Fruit fly (Drosophila melanogaster) whole organism, embryonic: ENCODE data around the gene Cyp4ac2.

ENCODE experiments used
- Awh ChIP-seq: fragments of 200-800 bp; sonication (Bioruptor generic); IDR thresholded peaks from 2 replicates; pipeline ENCODE4, ENCODE4 v1.3.6; 2022; ENCODE audit warnings: missing biosample characterization, missing genetic modification characterization
- B-H1 ChIP-seq: fragments of 200-800 bp; sonication (Bioruptor generic); IDR thresholded peaks from 3 replicates; pipeline ENCODE4 v1.3.6; 2022; ENCODE audit warnings: missing biosample characterization, missing genetic modification characterization
- B-H2 ChIP-seq: fragments of 200-800 bp; sonication (Bioruptor generic); optimal IDR thresholded peaks from 2 replicates; lab custom pipeline; 2018; ENCODE audit warnings: missing biosample characterization, mild to moderate bottlenecking, missing genetic modification characterization
- C15 ChIP-seq: fragments of 200-800 bp; sonication (Bioruptor generic); IDR thresholded peaks from 3 replicates; pipeline ENCODE4 v1.3.6; 2022; ENCODE audit warnings: missing biosample characterization, missing genetic modification characterization
- CG10462 ChIP-seq: fragments of 200-800 bp; sonication (Bioruptor generic); optimal IDR thresholded peaks from 2 replicates; lab custom pipeline; 2016; ENCODE audit warnings: missing biosample characterization, missing genetic modification characterization
- CG11456 ChIP-seq: fragments of 200-800 bp; sonication (Bioruptor generic); IDR thresholded peaks from 3 replicates; pipeline ENCODE4 v1.3.6; 2022; ENCODE audit warnings: missing biosample characterization, missing genetic modification characterization
- CG11695 ChIP-seq: fragments of 200-800 bp; sonication (Bioruptor generic); IDR thresholded peaks from 3 replicates; pipeline ENCODE4 v1.3.6; 2022; ENCODE audit warnings: missing biosample characterization, missing genetic modification characterization
- CG12219 ChIP-seq: fragments of 200-800 bp; sonication (Bioruptor generic); optimal IDR thresholded peaks from 3 replicates; lab custom pipeline; 2018; ENCODE audit warnings: missing biosample characterization, mild to moderate bottlenecking, missing genetic modification characterization
- CG12942 ChIP-seq: fragments of 200-800 bp; sonication (Bioruptor generic); optimal IDR thresholded peaks from 3 replicates; lab custom pipeline; 2016; ENCODE audit warnings: missing biosample characterization, missing genetic modification characterization
- CG13624 ChIP-seq: fragments of 200-800 bp; sonication (Bioruptor generic); optimal IDR thresholded peaks from 2 replicates; lab custom pipeline; 2016; ENCODE audit warnings: missing biosample characterization, missing genetic modification characterization
- CG13894 ChIP-seq: fragments of 200-800 bp; sonication (Bioruptor generic); optimal IDR thresholded peaks from 3 replicates; lab custom pipeline; 2018; ENCODE audit warnings: missing biosample characterization, mild to moderate bottlenecking, missing genetic modification characterization, moderate library complexity
- CG1832 ChIP-seq: fragments of 200-800 bp; sonication (Bioruptor generic); optimal IDR thresholded peaks from 2 replicates; lab custom pipeline; 2017; ENCODE audit warnings: missing biosample characterization, mild to moderate bottlenecking, missing genetic modification characterization, inconsistent platforms
- CG31388 ChIP-seq: fragments of 200-800 bp; sonication (Bioruptor generic); optimal IDR thresholded peaks from 2 replicates; lab custom pipeline; 2016; ENCODE audit warnings: missing biosample characterization, missing genetic modification characterization
- CG31441 ChIP-seq: fragments of 200-800 bp; sonication (Bioruptor generic); IDR thresholded peaks from 2 replicates; pipeline ENCODE4 v1.3.6; 2022; ENCODE audit warnings: missing biosample characterization, missing genetic modification characterization
- CG33213 ChIP-seq: fragments of 200-800 bp; sonication (Bioruptor generic); optimal IDR thresholded peaks from 3 replicates; lab custom pipeline; 2016; ENCODE audit warnings: missing biosample characterization, missing genetic modification characterization
- CG6683 ChIP-seq: fragments of 200-800 bp; sonication (Bioruptor generic); optimal IDR thresholded peaks from 2 replicates; lab custom pipeline; 2017; ENCODE audit warnings: missing biosample characterization, mild to moderate bottlenecking, missing genetic modification characterization, missing genetic modification reagents
- CG7556 ChIP-seq: fragments of 200-800 bp; sonication (Bioruptor generic); optimal IDR thresholded peaks from 2 replicates; lab custom pipeline; 2017; ENCODE audit warnings: missing biosample characterization, mild to moderate bottlenecking, missing genetic modification characterization
- CG7839 ChIP-seq: fragments of 200-800 bp; sonication (Bioruptor generic); optimal IDR thresholded peaks from 3 replicates; lab custom pipeline; 2018; ENCODE audit warnings: missing biosample characterization, mild to moderate bottlenecking, missing genetic modification characterization, moderate library complexity
- CG7928 ChIP-seq: fragments of 200-800 bp; sonication (Bioruptor generic); optimal IDR thresholded peaks from 2 replicates; lab custom pipeline; 2017; ENCODE audit warnings: missing biosample characterization, mild to moderate bottlenecking, missing genetic modification characterization
- CG8290 ChIP-seq, 3 experiments: fragments of 200-800 bp; sonication (Bioruptor generic); optimal IDR thresholded peaks; 2 replicates each; lab custom pipeline; 2016 to 2019; ENCODE audit warnings: missing biosample characterization in 3 of 3, missing genetic modification characterization in 3 of 3, mild to moderate bottlenecking in 2 of 3, moderate library complexity in 1 of 3
- CG8359 ChIP-seq: fragments of 200-800 bp; sonication (Bioruptor generic); optimal IDR thresholded peaks from 2 replicates; lab custom pipeline; 2017; ENCODE audit warnings: missing biosample characterization, mild to moderate bottlenecking, missing genetic modification characterization, borderline replicate concordance
- CG9932 ChIP-seq: fragments of 200-800 bp; sonication (Bioruptor generic); IDR thresholded peaks from 2 replicates; pipeline ENCODE4 v1.3.6; 2022; ENCODE audit warnings: missing biosample characterization, missing genetic modification characterization
- D ChIP-seq, 2 experiments: fragments of 200-800 bp in 1 of 2; fragments of >200 bp in 1 of 2; sonication (Bioruptor generic) in 1 of 2; optimal IDR thresholded peaks; 2 replicates in 1 of 2; 3 replicates in 1 of 2; lab custom pipeline; 2017; ENCODE audit warnings: mild to moderate bottlenecking in 1 of 2, missing biosample characterization in 1 of 2, missing genetic modification characterization in 1 of 2, missing genetic modification reagents in 1 of 2
- D19A ChIP-seq: fragments of 200-800 bp; optimal IDR thresholded peaks from 3 replicates; lab custom pipeline; 2019; ENCODE audit warnings: missing biosample characterization, mild to moderate bottlenecking, missing genetic modification characterization, moderate library complexity
- Elba2 ChIP-seq: fragments of 200-800 bp; sonication (Bioruptor generic); optimal IDR thresholded peaks from 3 replicates; lab custom pipeline; 2016; ENCODE audit warnings: missing biosample characterization, missing genetic modification characterization
- Mrtf ChIP-seq: fragments of 200-800 bp; sonication (Bioruptor generic); IDR thresholded peaks from 3 replicates; pipeline ENCODE4 v1.3.6; 2022; ENCODE audit warnings: missing biosample characterization, missing genetic modification characterization
- Nf-YB ChIP-seq: fragments of 200-800 bp; sonication (Bioruptor generic); optimal IDR thresholded peaks from 3 replicates; lab custom pipeline; 2019; ENCODE audit warnings: missing biosample characterization, mild to moderate bottlenecking, missing genetic modification characterization, moderate library complexity
- Ptx1 ChIP-seq: fragments of 200-800 bp; sonication (Bioruptor generic); IDR thresholded peaks from 2 replicates; pipeline ENCODE4 v1.3.6; 2022; ENCODE audit warnings: missing biosample characterization, missing genetic modification characterization
- Rx ChIP-seq: fragments of 200-800 bp; sonication (Bioruptor generic); IDR thresholded peaks from 2 replicates; pipeline ENCODE4 v1.3.6; 2022; ENCODE audit warnings: missing biosample characterization, missing genetic modification characterization
- bsh ChIP-seq, 2 experiments: fragments of 200-800 bp; sonication (Bioruptor generic); optimal IDR thresholded peaks; 2 replicates each; lab custom pipeline; 2017 to 2018; ENCODE audit warnings: mild to moderate bottlenecking in 2 of 2, missing biosample characterization in 2 of 2, missing genetic modification characterization in 2 of 2, moderate library complexity in 1 of 2
- cas ChIP-seq: fragments of 200-800 bp; sonication (Bioruptor generic); IDR thresholded peaks from 2 replicates; pipeline ENCODE4 v1.3.6; 2022; ENCODE audit warnings: missing biosample characterization, missing genetic modification characterization
- dm ChIP-seq: fragments of 200-800 bp; sonication (Bioruptor generic); optimal IDR thresholded peaks from 3 replicates; lab custom pipeline; 2016; ENCODE audit warnings: missing biosample characterization, missing genetic modification characterization
- ems ChIP-seq: fragments of 200-800 bp; sonication (Bioruptor generic); optimal IDR thresholded peaks from 3 replicates; lab custom pipeline; 2016; ENCODE audit warnings: missing biosample characterization, missing genetic modification characterization
- exex ChIP-seq: fragments of 200-800 bp; sonication (Bioruptor generic); optimal IDR thresholded peaks from 4 replicates; lab custom pipeline; 2018; ENCODE audit warnings: missing biosample characterization, mild to moderate bottlenecking, missing genetic modification characterization, moderate library complexity
- fd64A ChIP-seq: fragments of 200-800 bp; sonication (Bioruptor generic); optimal IDR thresholded peaks from 3 replicates; lab custom pipeline; 2018; ENCODE audit warnings: missing biosample characterization, mild to moderate bottlenecking, missing genetic modification characterization
- hkb ChIP-seq, 2 experiments: fragments of 200-800 bp in 1 of 2; fragments of >200 bp in 1 of 2; sonication (Bioruptor generic) in 1 of 2; IDR thresholded peaks in 1 of 2; optimal IDR thresholded peaks in 1 of 2; 2 replicates each; pipeline versions ENCODE4 v1.3.6 to Lab custom; 2017 to 2022; ENCODE audit warnings: missing biosample characterization in 1 of 2, missing genetic modification characterization in 1 of 2
- jumu ChIP-seq: fragments of 200-800 bp; sonication (Bioruptor generic); optimal IDR thresholded peaks from 3 replicates; lab custom pipeline; 2016; ENCODE audit warnings: missing biosample characterization, missing genetic modification characterization
- lov ChIP-seq, 2 experiments: fragments of 200-800 bp in 1 of 2; fragments of >200 bp in 1 of 2; sonication (Bioruptor generic) in 1 of 2; IDR thresholded peaks in 1 of 2; optimal IDR thresholded peaks in 1 of 2; 2 replicates in 1 of 2; 3 replicates in 1 of 2; pipeline versions ENCODE4 v1.3.6 to Lab custom; 2017 to 2022; ENCODE audit warnings: missing biosample characterization in 1 of 2, missing genetic modification characterization in 1 of 2
- maf-S ChIP-seq: fragments of 200-800 bp; sonication (Bioruptor generic); optimal IDR thresholded peaks from 2 replicates; lab custom pipeline; 2016; ENCODE audit warnings: missing biosample characterization, missing genetic modification characterization
- phol ChIP-seq: fragments of 200-800 bp; sonication (Bioruptor generic); optimal IDR thresholded peaks from 3 replicates; lab custom pipeline; 2018; ENCODE audit warnings: missing biosample characterization, mild to moderate bottlenecking, missing genetic modification characterization, moderate library complexity
- pros ChIP-seq: fragments of 200-800 bp; sonication (Bioruptor generic); optimal IDR thresholded peaks from 3 replicates; lab custom pipeline; 2019; ENCODE audit warnings: missing biosample characterization, mild to moderate bottlenecking, missing genetic modification characterization, moderate library complexity
- run ChIP-seq: fragments of 200-800 bp; sonication (Bioruptor generic); optimal IDR thresholded peaks from 3 replicates; lab custom pipeline; 2018; ENCODE audit warnings: missing biosample characterization, mild to moderate bottlenecking, missing genetic modification characterization
- sc ChIP-seq, 3 experiments: fragments of >200 bp in 2 of 3; fragments of 200-800 bp in 1 of 3; sonication (Bioruptor generic) in 1 of 3; optimal IDR thresholded peaks; 2 replicates in 2 of 3; 3 replicates in 1 of 3; lab custom pipeline; 2017; ENCODE audit warnings: mild to moderate bottlenecking in 1 of 3, missing biosample characterization in 1 of 3, missing genetic modification characterization in 1 of 3, missing genetic modification reagents in 1 of 3
- sna ChIP-seq: fragments of 200-800 bp; sonication (Bioruptor generic); IDR thresholded peaks from 2 replicates; pipeline ENCODE4 v1.3.6; 2022; ENCODE audit warnings: missing biosample characterization, missing genetic modification characterization; ENCODE audit not compliant: partially characterized antibody
- tx ChIP-seq: fragments of 200-800 bp; sonication (Bioruptor generic); optimal IDR thresholded peaks from 2 replicates; lab custom pipeline; 2016; ENCODE audit warnings: missing biosample characterization, missing genetic modification characterization
- unpg ChIP-seq: fragments of 200-800 bp; sonication (Bioruptor generic); optimal IDR thresholded peaks from 3 replicates; lab custom pipeline; 2018; ENCODE audit warnings: missing biosample characterization, mild to moderate bottlenecking, missing genetic modification characterization, moderate library complexity
- zen ChIP-seq: fragments of 200-800 bp; sonication (Bioruptor generic); optimal IDR thresholded peaks from 3 replicates; lab custom pipeline; 2018; ENCODE audit warnings: missing biosample characterization, mild to moderate bottlenecking, missing genetic modification characterization, moderate library complexity
- zfh2 ChIP-seq: fragments of 200-800 bp; sonication (Bioruptor generic); optimal IDR thresholded peaks from 2 replicates; lab custom pipeline; 2016; ENCODE audit warnings: missing biosample characterization, missing genetic modification characterization

The Cyp4ac2 gene

dm6 chr2L:5224724-5225319 is 41.4 kb upstream of the Cyp4ac2 start:
- TF ChIP-seq maf-S (GFP tag; lab: Kevin White, UChicago) = no peak
- no peak for TF ChIP-seq zfh2 (GFP tag; lab: Kevin White, UChicago)
- no peak for TF ChIP-seq cas (GFP tag; lab: Robert Waterston, UW)
- TF ChIP-seq exex (tag; lab: Kevin White, UChicago) = peak; percentile 95
- TF ChIP-seq Mrtf (GFP tag; lab: Robert Waterston, UW) = 0 out of 3 replicates have a peak, but pooled peaks have one; percentile 37
- TF ChIP-seq dm = no peak
- no peak for TF ChIP-seq CG10462 (GFP tag; lab: Kevin White, UChicago)
- peak; percentile 7 for TF ChIP-seq unpg (GFP tag; lab: Kevin White, UChicago)
- TF ChIP-seq jumu (GFP tag; lab: Kevin White, UChicago) = no peak
- TF ChIP-seq tx (GFP tag; lab: Kevin White, UChicago) = no peak
- TF ChIP-seq run (tag; lab: Kevin White, UChicago) = no peak
- TF ChIP-seq Elba2 = no peak
- TF ChIP-seq CG6683 (GFP tag; lab: Kevin White, UChicago) = no peak
- no peak for TF ChIP-seq hkb (optimal IDR thresholded peaks at IDR 0.05; lab: Kevin White, UChicago)
- no peak for TF ChIP-seq hkb (GFP tag; IDR thresholded peaks at IDR 0.05; lab: Robert Waterston, UW)
- TF ChIP-seq Awh = no peak
- no peak for TF ChIP-seq Ptx1 (GFP tag; lab: Robert Waterston, UW)
- TF ChIP-seq CG33213 = no peak
- TF ChIP-seq CG8290 (GFP tag; optimal IDR thresholded peaks at IDR 0.05; lab: Kevin White, UChicago) = no peak
- peak in 1 of 2 experiments; percentile 66 for TF ChIP-seq CG8290 (tag; optimal IDR thresholded peaks at IDR 0.05; lab: Kevin White, UChicago)
- no peak for TF ChIP-seq B-H1
- TF ChIP-seq D19A (tag; lab: Kevin White, UChicago) = no peak
- no peak for TF ChIP-seq CG7928 (GFP tag; lab: Kevin White, UChicago)
- no peak for TF ChIP-seq CG31388 (GFP tag; lab: Kevin White, UChicago)
- no peak for TF ChIP-seq B-H2
- TF ChIP-seq pros (GFP tag; lab: Kevin White, UChicago) = no peak
- no peak for TF ChIP-seq Rx (GFP tag; lab: Robert Waterston, UW)
- TF ChIP-seq CG7839 = peak; percentile 11
- TF ChIP-seq Nf-YB (GFP tag; lab: Kevin White, UChicago) = no peak
- TF ChIP-seq zen (tag; lab: Kevin White, UChicago) = no peak
- TF ChIP-seq fd64A = no peak
- no peak for TF ChIP-seq CG31441 (GFP tag; lab: Robert Waterston, UW)
- no peak for TF ChIP-seq CG12942 (GFP tag; lab: Kevin White, UChicago)
- no peak for TF ChIP-seq CG13894 (tag; lab: Kevin White, UChicago)
- TF ChIP-seq D (optimal IDR thresholded peaks at IDR 0.05; lab: Kevin White, UChicago) = no peak
- TF ChIP-seq D (GFP tag; optimal IDR thresholded peaks at IDR 0.05; lab: Kevin White, UChicago) = no peak
- no peak for TF ChIP-seq CG12219 (GFP tag; lab: Kevin White, UChicago)
- TF ChIP-seq CG11456 (GFP tag; lab: Robert Waterston, UW) = no peak
- no peak for TF ChIP-seq sc (optimal IDR thresholded peaks at IDR 0.05; lab: Kevin White, UChicago)
- TF ChIP-seq sc (GFP tag; optimal IDR thresholded peaks at IDR 0.05; lab: Kevin White, UChicago) = no peak
- TF ChIP-seq CG7556 (GFP tag; lab: Kevin White, UChicago) = no peak
- TF ChIP-seq CG1832 = no peak
- no peak for TF ChIP-seq ems (GFP tag; lab: Kevin White, UChicago)
- no peak for TF ChIP-seq CG13624 (GFP tag; lab: Kevin White, UChicago)
- TF ChIP-seq phol (tag; lab: Kevin White, UChicago) = no peak
- TF ChIP-seq CG11695 (GFP tag; lab: Robert Waterston, UW) = peak; percentile 19; the same call in 1 of the 3 replicates
- no peak for TF ChIP-seq lov (optimal IDR thresholded peaks at IDR 0.05; lab: Kevin White, UChicago)
- no peak for TF ChIP-seq lov (GFP tag; IDR thresholded peaks at IDR 0.05; lab: Robert Waterston, UW)
- TF ChIP-seq C15 (GFP tag; lab: Robert Waterston, UW) = no peak
- TF ChIP-seq CG9932 (GFP tag; lab: Robert Waterston, UW) = peak; percentile 56
- no peak for TF ChIP-seq sna (GFP tag; lab: Robert Waterston, UW)
- TF ChIP-seq bsh (GFP tag; optimal IDR thresholded peaks at IDR 0.05; lab: Kevin White, UChicago) = no peak
- peak; percentile 25 for TF ChIP-seq CG8359 (GFP tag; lab: Kevin White, UChicago)
